Worm (Caenorhabditis elegans) whole organism, L3 larva: ENCODE results near the gene str-240.

Source experiments
- ZK546.5 ChIP-seq: sonication (generic microtip); optimal IDR thresholded peaks from 2 replicates; lab custom pipeline; 2017; ENCODE audit warnings: missing biosample characterization, missing genetic modification characterization
- aly-2 ChIP-seq: fragments of 150-350 bp; optimal IDR thresholded peaks from 2 replicates; lab custom pipeline; 2014; ENCODE audit warnings: missing biosample characterization, missing genetic modification characterization
- ama-1 ChIP-seq: fragments of 150-350 bp; optimal IDR thresholded peaks from 2 replicates; lab custom pipeline; 2018
- ceh-16 ChIP-seq: sonication (generic microtip); optimal IDR thresholded peaks from 2 replicates; lab custom pipeline; 2017; ENCODE audit warnings: missing biosample characterization, missing genetic modification characterization
- ceh-28 ChIP-seq: fragments of 150-350 bp; optimal IDR thresholded peaks from 2 replicates; lab custom pipeline; 2014; ENCODE audit warnings: missing biosample characterization, missing genetic modification reagents, missing genetic modification characterization
- ceh-82 ChIP-seq: fragments of 150-350 bp; optimal IDR thresholded peaks from 2 replicates; lab custom pipeline; 2014; ENCODE audit warnings: missing biosample characterization, missing genetic modification characterization
- ceh-9 ChIP-seq: sonication (generic microtip); optimal IDR thresholded peaks from 2 replicates; lab custom pipeline; 2018; ENCODE audit warnings: missing biosample characterization, missing genetic modification characterization
- daf-12 ChIP-seq: fragments of 150-350 bp; optimal IDR thresholded peaks from 2 replicates; lab custom pipeline; 2014; ENCODE audit warnings: missing biosample characterization, missing genetic modification reagents, missing genetic modification characterization
- egl-27 ChIP-seq: sonication (generic microtip); optimal IDR thresholded peaks from 4 replicates; lab custom pipeline; 2017; ENCODE audit warnings: missing biosample characterization, missing genetic modification reagents, missing genetic modification characterization
- elt-1 ChIP-seq: fragments of 150-350 bp; optimal IDR thresholded peaks from 2 replicates; lab custom pipeline; 2014; ENCODE audit warnings: missing biosample characterization, missing genetic modification characterization
- elt-2 ChIP-seq: sonication (generic microtip); optimal IDR thresholded peaks from 2 replicates; lab custom pipeline; 2016; ENCODE audit warnings: missing genetic modification reagents, mild to moderate bottlenecking, missing genetic modification characterization, missing compliant biosample characterization
- eor-1 ChIP-seq, 2 experiments: fragments of 150-350 bp; optimal IDR thresholded peaks; 2 replicates each; lab custom pipeline; 2014 to 2018; ENCODE audit warnings: missing biosample characterization in 2 of 2, missing genetic modification characterization in 2 of 2
- fkh-10 ChIP-seq: sonication (generic microtip); optimal IDR thresholded peaks from 2 replicates; lab custom pipeline; 2017; ENCODE audit warnings: missing biosample characterization, missing genetic modification reagents, missing genetic modification characterization
- fos-1 ChIP-seq: fragments of 150-350 bp; optimal IDR thresholded peaks from 2 replicates; lab custom pipeline; 2014; ENCODE audit warnings: missing biosample characterization, missing genetic modification characterization
- hmg-11 ChIP-seq: sonication (generic microtip); optimal IDR thresholded peaks from 2 replicates; lab custom pipeline; 2016; ENCODE audit warnings: missing genetic modification characterization, missing compliant biosample characterization
- jun-1 ChIP-seq: fragments of 150-350 bp; optimal IDR thresholded peaks from 2 replicates; lab custom pipeline; 2014; ENCODE audit warnings: missing biosample characterization, missing genetic modification reagents, missing genetic modification characterization
- lin-15B ChIP-seq: fragments of 150-350 bp; optimal IDR thresholded peaks from 2 replicates; lab custom pipeline; 2014; ENCODE audit warnings: missing biosample characterization, missing genetic modification characterization
- lin-39 ChIP-seq: fragments of 150-350 bp; optimal IDR thresholded peaks from 2 replicates; lab custom pipeline; 2018; ENCODE audit warnings: missing biosample characterization, missing genetic modification reagents, missing genetic modification characterization
- lsy-12 ChIP-seq: sonication (generic microtip); optimal IDR thresholded peaks from 2 replicates; lab custom pipeline; 2016; ENCODE audit warnings: mild to moderate bottlenecking, missing genetic modification characterization, missing compliant biosample characterization
- mdl-1 ChIP-seq: fragments of 150-350 bp; optimal IDR thresholded peaks from 2 replicates; lab custom pipeline; 2014; ENCODE audit warnings: missing biosample characterization, missing genetic modification characterization
- nfya-1 ChIP-seq: sonication (generic microtip); optimal IDR thresholded peaks from 2 replicates; lab custom pipeline; 2017; ENCODE audit warnings: missing genetic modification characterization, mild to moderate bottlenecking, missing compliant biosample characterization, antibody characterized with exemption, moderate library complexity; ENCODE audit not compliant: insufficient read depth
- nhr-11 ChIP-seq: fragments of 150-350 bp; optimal IDR thresholded peaks from 2 replicates; lab custom pipeline; 2014; ENCODE audit warnings: missing biosample characterization, missing genetic modification characterization
- nhr-12 ChIP-seq: fragments of 150-350 bp; optimal IDR thresholded peaks from 2 replicates; lab custom pipeline; 2014; ENCODE audit warnings: missing biosample characterization, missing genetic modification characterization
- nhr-23 ChIP-seq: fragments of 150-350 bp; optimal IDR thresholded peaks from 2 replicates; lab custom pipeline; 2014; ENCODE audit warnings: missing biosample characterization, missing genetic modification reagents, missing genetic modification characterization
- nhr-237 ChIP-seq: fragments of 150-350 bp; optimal IDR thresholded peaks from 2 replicates; lab custom pipeline; 2014; ENCODE audit warnings: missing biosample characterization, missing genetic modification characterization
- nhr-28 ChIP-seq: fragments of 150-350 bp; optimal IDR thresholded peaks from 2 replicates; lab custom pipeline; 2014; ENCODE audit warnings: missing biosample characterization, missing genetic modification characterization
- nhr-43 ChIP-seq: sonication (generic microtip); optimal IDR thresholded peaks from 2 replicates; lab custom pipeline; 2016; ENCODE audit warnings: mild to moderate bottlenecking, missing genetic modification characterization, missing compliant biosample characterization; ENCODE audit not compliant: poor library complexity, severe bottlenecking
- nhr-67 ChIP-seq: fragments of 150-350 bp; optimal IDR thresholded peaks from 2 replicates; lab custom pipeline; 2014; ENCODE audit warnings: missing biosample characterization, missing genetic modification characterization
- nhr-76 ChIP-seq: fragments of 150-350 bp; sonication (generic microtip); optimal IDR thresholded peaks from 5 replicates; lab custom pipeline; 2014; ENCODE audit warnings: missing biosample characterization, missing genetic modification characterization
- pha-4 ChIP-seq: fragments of 150-350 bp; optimal IDR thresholded peaks from 2 replicates; lab custom pipeline; 2014; ENCODE audit warnings: missing biosample characterization, missing genetic modification reagents, missing genetic modification characterization
- sea-2 ChIP-seq: fragments of 150-350 bp; sonication (generic microtip); optimal IDR thresholded peaks from 4 replicates; lab custom pipeline; 2014; ENCODE audit warnings: missing biosample characterization, missing genetic modification reagents, missing genetic modification characterization
- snpc-4 ChIP-seq: fragments of 150-350 bp; optimal IDR thresholded peaks from 2 replicates; lab custom pipeline; 2014; ENCODE audit warnings: missing biosample characterization, missing genetic modification characterization
- tbx-2 ChIP-seq: sonication (generic microtip); optimal IDR thresholded peaks from 2 replicates; lab custom pipeline; 2016; ENCODE audit warnings: mild to moderate bottlenecking, missing genetic modification characterization, missing compliant biosample characterization
- unc-39 ChIP-seq: sonication (generic microtip); optimal IDR thresholded peaks from 4 replicates; lab custom pipeline; 2017; ENCODE audit warnings: missing biosample characterization, missing genetic modification characterization
- zag-1 ChIP-seq: fragments of 150-350 bp; optimal IDR thresholded peaks from 2 replicates; lab custom pipeline; 2014; ENCODE audit warnings: missing biosample characterization, missing genetic modification characterization
- ztf-4 ChIP-seq: fragments of 150-350 bp; optimal IDR thresholded peaks from 2 replicates; lab custom pipeline; 2014; ENCODE audit warnings: missing biosample characterization, missing genetic modification characterization

The str-240 gene

DNA sequence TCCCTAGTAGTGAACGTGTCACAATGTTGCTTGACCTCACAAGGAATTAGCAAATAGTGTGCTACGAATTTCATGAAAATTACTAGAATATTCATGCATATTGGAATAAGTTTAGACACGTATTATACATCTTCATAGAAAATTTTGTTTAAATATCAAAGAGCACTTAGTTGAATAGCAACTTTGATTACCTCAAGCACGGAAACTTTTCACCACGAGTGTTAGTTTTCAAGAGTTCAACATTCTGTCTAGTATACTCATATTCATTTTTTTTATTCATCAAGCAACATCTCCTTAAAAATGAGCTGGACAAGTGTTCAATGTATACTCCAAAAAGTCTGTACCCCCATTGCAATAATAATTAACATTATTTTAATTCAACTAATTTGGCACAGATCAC lies 740 bp upstream of the str-240 start, which contains the start of gene str-243:
Gene str-243, plus strand, starts transcription at position 301 of the 400 bp plus-strand sequence.
- TF ChIP-seq lin-15B (tag; lab: Kevin White, UChicago) (no peak), ceh-28 (tag; lab: Kevin White, UChicago) (no peak)

ce11 chrV:1511537-1511936 lies 10.2 kb downstream of the str-240 start, which contains the start of gene nhr-260:
nhr-260 (minus strand) TSS chrV:1511637.
- no peak for TF ChIP-seq ceh-9
- no peak for TF ChIP-seq zag-1 (tag; lab: Kevin White, UChicago)
- no peak for TF ChIP-seq aly-2 (tag; lab: Kevin White, UChicago)
- TF ChIP-seq egl-27: no peak
- no peak for TF ChIP-seq lin-15B (tag; lab: Kevin White, UChicago)
- TF ChIP-seq fos-1: no peak
- no peak for TF ChIP-seq fkh-10 (GFP tag; lab: Kevin White, UChicago)
- TF ChIP-seq ceh-82 (tag; lab: Kevin White, UChicago): no peak
- TF ChIP-seq lsy-12: no peak
- no peak for TF ChIP-seq tbx-2 (tag; lab: Kevin White, UChicago)
- TF ChIP-seq nhr-67 (tag; lab: Kevin White, UChicago): no peak
- TF ChIP-seq snpc-4 (tag; lab: Kevin White, UChicago): no peak
- no peak for TF ChIP-seq eor-1 (tag; optimal IDR thresholded peaks at IDR 0.05; lab: Kevin White, UChicago)
- TF ChIP-seq lin-39 (tag; lab: Kevin White, UChicago): no peak
- TF ChIP-seq mdl-1 (tag; lab: Kevin White, UChicago): no peak
- no peak for TF ChIP-seq ztf-4
- TF ChIP-seq sea-2 (GFP tag; lab: Kevin White, UChicago): no peak
- no peak for TF ChIP-seq nhr-12 (tag; lab: Kevin White, UChicago)
- no peak for TF ChIP-seq nhr-76 (tag; lab: Kevin White, UChicago)

ce11 chrV:1505995-1506394 lies 15.8 kb downstream of the str-240 start, which contains the start of gene sru-28:
sru-28 (plus strand) TSS chrV:1506295.
- TF ChIP-seq elt-2 (tag; lab: Kevin White, UChicago) (no peak), aly-2 (tag; lab: Kevin White, UChicago) (no peak), pha-4 (tag; lab: Kevin White, UChicago) (no peak), nhr-76 (tag; lab: Kevin White, UChicago) (no peak), snpc-4 (tag; lab: Kevin White, UChicago) (no peak), nhr-11 (no peak)

DNA sequence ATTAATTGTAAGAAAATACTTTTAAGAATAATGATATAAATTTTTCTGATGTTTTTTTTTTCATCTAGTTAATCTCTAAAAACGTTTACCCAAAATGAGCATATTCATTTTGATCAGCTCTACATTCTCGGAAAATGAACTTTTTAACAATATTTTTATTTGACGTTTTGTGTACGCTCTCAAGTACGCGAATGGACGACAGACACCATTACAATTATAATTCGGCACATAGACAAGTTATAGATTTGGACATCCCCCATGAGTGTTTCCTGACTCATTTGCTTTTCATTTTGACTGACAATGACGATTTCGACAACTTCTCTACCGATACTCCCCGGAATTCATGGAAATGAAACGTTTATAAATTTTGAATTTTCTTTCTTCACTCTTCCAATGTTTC lies 22.6 kb downstream of the str-240 start, which contains the start of gene sru-27:
Gene sru-27, plus strand, starts transcription at position 301 of the 400 bp plus-strand sequence.
- TF ChIP-seq unc-39 (tag; lab: Kevin White, UChicago): no peak
- TF ChIP-seq tbx-2 (tag; lab: Kevin White, UChicago): no peak
- no peak for TF ChIP-seq daf-12
- TF ChIP-seq, all 47 proteins: peak for 0

DNA sequence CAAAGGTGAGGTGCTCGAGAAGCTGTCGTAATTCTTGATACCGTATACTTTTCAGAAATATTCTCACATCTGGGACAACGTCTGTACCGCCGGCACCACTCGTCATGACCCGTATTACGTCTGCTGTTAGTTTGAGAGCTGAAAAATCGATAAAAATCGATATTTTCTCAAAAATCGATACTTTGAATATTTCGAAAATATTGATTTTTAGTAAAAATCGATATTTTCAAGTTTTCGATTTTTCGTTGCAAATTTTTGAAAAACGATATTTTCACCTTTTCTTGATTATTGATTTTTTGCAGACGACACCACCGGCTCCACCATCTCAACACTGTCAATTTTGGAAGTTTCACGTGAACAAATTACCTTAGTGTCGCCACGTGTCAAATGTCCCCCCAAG lies 26.0 kb downstream of the str-240 start:
- TF ChIP-seq ZK546.5 (no peak), ceh-28 (tag; lab: Kevin White, UChicago) (peak; percentile 89)

ce11 chrV:1495334-1495733 lies 26.4 kb downstream of the str-240 start, which contains the start of gene C38C3.3:
C38C3.3 (plus strand) TSS chrV:1495634.
- no peak for TF ChIP-seq jun-1 (tag; lab: Kevin White, UChicago)
- TF ChIP-seq ceh-28 (tag; lab: Kevin White, UChicago): peak; percentile 15
- no peak for TF ChIP-seq hmg-11 (tag; lab: Kevin White, UChicago)
- TF ChIP-seq ama-1 (lab: Kevin White, UChicago): no peak
- no peak for TF ChIP-seq nhr-28 (tag; lab: Kevin White, UChicago)
- no peak for TF ChIP-seq zag-1 (tag; lab: Kevin White, UChicago)

- TF ChIP-seq lsy-12 (no peak), elt-1 (no peak), ama-1 (lab: Kevin White, UChicago) (no peak), nhr-43 (tag; lab: Kevin White, UChicago) (no peak), nhr-237 (tag; lab: Kevin White, UChicago) (no peak), zag-1 (tag; lab: Kevin White, UChicago) (no peak), ceh-16 (no peak), nhr-23 (no peak), snpc-4 (tag; lab: Kevin White, UChicago) (no peak), ceh-9 (no peak), unc-39 (tag; lab: Kevin White, UChicago) (no peak), nfya-1 (tag; lab: Kevin White, UChicago) (no peak), ZK546.5 (no peak)
These were observed 27.3 kb downstream of the str-240 start, which contains the start of gene spig-7 for ce11 chrV:1494469-1494868. spig-7 (plus strand) TSS chrV:1494769.
